Worm (Caenorhabditis elegans) whole organism, mixed stage, embryonic: ENCODE data around the gene sdz-33.

Experiments
- M03D4.4 ChIP-seq: sonication (generic microtip); optimal IDR thresholded peaks from 2 replicates; lab custom pipeline; 2017; ENCODE audit warnings: mild to moderate bottlenecking, missing genetic modification characterization, missing compliant biosample characterization
- bed-3 ChIP-seq: fragments of 200-800 bp; sonication (Bioruptor generic); optimal IDR thresholded peaks from 3 replicates; lab custom pipeline; 2018; ENCODE audit warnings: mild to moderate bottlenecking, missing genetic modification characterization, moderate library complexity, missing compliant biosample characterization
- blmp-1 ChIP-seq: fragments of 150-350 bp; optimal IDR thresholded peaks from 2 replicates; lab custom pipeline; 2014; ENCODE audit warnings: missing biosample characterization, missing genetic modification characterization
- ceh-39 ChIP-seq: fragments of 150-350 bp; optimal IDR thresholded peaks from 2 replicates; lab custom pipeline; 2014; ENCODE audit warnings: missing biosample characterization, missing genetic modification characterization
- ceh-43 ChIP-seq: fragments of 200-800 bp; sonication (Bioruptor generic); optimal IDR thresholded peaks from 2 replicates; lab custom pipeline; 2018; ENCODE audit warnings: mild to moderate bottlenecking, missing genetic modification characterization, moderate library complexity, missing compliant biosample characterization
- ceh-83 ChIP-seq: fragments of 200-800 bp; sonication (Bioruptor generic); optimal IDR thresholded peaks from 2 replicates; lab custom pipeline; 2018; ENCODE audit warnings: mild to moderate bottlenecking, missing genetic modification characterization, missing compliant biosample characterization
- ces-1 ChIP-seq: fragments of 150-350 bp; optimal IDR thresholded peaks from 2 replicates; lab custom pipeline; 2014; ENCODE audit warnings: missing biosample characterization, missing genetic modification reagents, missing genetic modification characterization
- cnd-1 ChIP-seq: fragments of 200-800 bp; sonication (Bioruptor generic); optimal IDR thresholded peaks from 2 replicates; lab custom pipeline; 2018; ENCODE audit warnings: mild to moderate bottlenecking, missing genetic modification characterization, missing compliant biosample characterization
- drap-1 ChIP-seq: fragments of 200-800 bp; sonication (Bioruptor generic); optimal IDR thresholded peaks from 3 replicates; lab custom pipeline; 2018; ENCODE audit warnings: mild to moderate bottlenecking, missing genetic modification characterization, missing compliant biosample characterization
- elt-1 ChIP-seq: sonication (generic microtip); optimal IDR thresholded peaks from 2 replicates; lab custom pipeline; 2017; ENCODE audit warnings: missing genetic modification characterization, mild to moderate bottlenecking, missing compliant biosample characterization, antibody characterized with exemption, moderate library complexity, borderline replicate concordance; ENCODE audit not compliant: insufficient read depth
- elt-3 ChIP-seq: fragments of 150-350 bp; optimal IDR thresholded peaks from 2 replicates; lab custom pipeline; 2014; ENCODE audit warnings: missing biosample characterization, missing genetic modification characterization
- flh-1 ChIP-seq: fragments of 200-800 bp; sonication (Bioruptor generic); optimal IDR thresholded peaks from 2 replicates; lab custom pipeline; 2018; ENCODE audit warnings: mild to moderate bottlenecking, missing genetic modification characterization, moderate library complexity, missing compliant biosample characterization
- ham-2 ChIP-seq: fragments of 200-800 bp; sonication (Bioruptor generic); optimal IDR thresholded peaks from 2 replicates; lab custom pipeline; 2018; ENCODE audit warnings: mild to moderate bottlenecking, missing genetic modification characterization, missing compliant biosample characterization
- hlh-1 ChIP-seq: fragments of 150-350 bp; optimal IDR thresholded peaks from 2 replicates; lab custom pipeline; 2014; ENCODE audit warnings: missing biosample characterization, missing genetic modification reagents, missing genetic modification characterization
- lin-13 ChIP-seq: fragments of 150-350 bp; optimal IDR thresholded peaks from 2 replicates; lab custom pipeline; 2014; ENCODE audit warnings: missing biosample characterization, missing genetic modification characterization
- lin-32 ChIP-seq: fragments of 200-800 bp; sonication (Bioruptor generic); optimal IDR thresholded peaks from 2 replicates; lab custom pipeline; 2018; ENCODE audit warnings: mild to moderate bottlenecking, missing genetic modification characterization, missing compliant biosample characterization
- lsy-2 ChIP-seq: fragments of 150-350 bp; optimal IDR thresholded peaks from 2 replicates; lab custom pipeline; 2014; ENCODE audit warnings: missing biosample characterization, missing genetic modification characterization
- mep-1 ChIP-seq: fragments of 150-350 bp; optimal IDR thresholded peaks from 2 replicates; lab custom pipeline; 2017; ENCODE audit warnings: missing biosample characterization, missing genetic modification reagents, missing genetic modification characterization, inconsistent platforms
- mls-2 ChIP-seq: sonication (generic microtip); optimal IDR thresholded peaks from 2 replicates; lab custom pipeline; 2016; ENCODE audit warnings: mild to moderate bottlenecking, missing genetic modification characterization, moderate library complexity, missing compliant biosample characterization
- nhr-12 ChIP-seq: fragments of 150-350 bp; optimal IDR thresholded peaks from 2 replicates; lab custom pipeline; 2014; ENCODE audit warnings: missing biosample characterization, missing genetic modification characterization
- nhr-2 ChIP-seq: fragments of 150-350 bp; optimal IDR thresholded peaks from 2 replicates; lab custom pipeline; 2014; ENCODE audit warnings: missing biosample characterization, missing genetic modification characterization
- nhr-28 ChIP-seq: fragments of 150-350 bp; optimal IDR thresholded peaks from 2 replicates; lab custom pipeline; 2014; ENCODE audit warnings: missing biosample characterization, missing genetic modification characterization
- nhr-76 ChIP-seq: sonication (generic microtip); optimal IDR thresholded peaks from 2 replicates; lab custom pipeline; 2017; ENCODE audit warnings: missing biosample characterization, missing genetic modification characterization
- pha-4 ChIP-seq: fragments of 150-350 bp; optimal IDR thresholded peaks from 2 replicates; lab custom pipeline; 2018; ENCODE audit warnings: missing biosample characterization, missing genetic modification reagents, missing genetic modification characterization
- sem-2 ChIP-seq: fragments of 200-800 bp; sonication (Bioruptor generic); optimal IDR thresholded peaks from 2 replicates; lab custom pipeline; 2018; ENCODE audit warnings: mild to moderate bottlenecking, missing genetic modification characterization, missing compliant biosample characterization
- snpc-4 ChIP-seq: fragments of 150-350 bp; optimal IDR thresholded peaks from 2 replicates; lab custom pipeline; 2014; ENCODE audit warnings: missing biosample characterization, missing genetic modification characterization
- sptf-1 ChIP-seq: sonication (generic microtip); optimal IDR thresholded peaks from 2 replicates; lab custom pipeline; 2017; ENCODE audit warnings: mild to moderate bottlenecking, missing genetic modification characterization, moderate library complexity, missing compliant biosample characterization
- unc-120 ChIP-seq: sonication (generic microtip); optimal IDR thresholded peaks from 2 replicates; lab custom pipeline; 2017; ENCODE audit warnings: missing genetic modification characterization, missing compliant biosample characterization; ENCODE audit not compliant: poor library complexity, severe bottlenecking
- unc-39 ChIP-seq: fragments of 150-350 bp; optimal IDR thresholded peaks from 2 replicates; lab custom pipeline; 2014; ENCODE audit warnings: missing biosample characterization, missing genetic modification characterization
- unc-62 ChIP-seq: fragments of 150-350 bp; optimal IDR thresholded peaks from 2 replicates; lab custom pipeline; 2014; ENCODE audit warnings: missing biosample characterization, missing genetic modification reagents, missing genetic modification characterization
- zip-8 ChIP-seq: fragments of 150-350 bp; optimal IDR thresholded peaks from 2 replicates; lab custom pipeline; 2014; ENCODE audit warnings: missing biosample characterization, missing genetic modification characterization
- ztf-11 ChIP-seq: fragments of 150-350 bp; optimal IDR thresholded peaks from 2 replicates; lab custom pipeline; 2014; ENCODE audit warnings: missing biosample characterization, missing genetic modification characterization

Gene sdz-33

DNA sequence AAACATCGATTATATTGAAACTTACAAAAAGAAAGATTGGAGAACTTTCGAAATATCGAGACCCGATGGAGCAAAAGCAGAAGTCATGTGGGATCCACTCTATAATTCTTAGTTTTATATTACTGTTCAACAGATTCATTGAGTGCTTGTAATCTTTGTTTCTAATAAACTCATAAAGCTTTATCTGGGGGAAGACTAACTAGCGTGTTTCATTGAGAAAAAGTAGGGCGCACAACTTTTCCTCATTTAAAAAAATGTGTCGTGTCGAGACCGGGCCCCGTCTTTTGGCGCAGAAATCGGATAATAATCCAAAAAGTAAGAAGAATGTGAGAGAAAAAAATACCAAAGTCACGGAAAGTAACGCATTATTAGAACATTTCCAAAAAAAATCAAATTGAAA, 2.5 kb downstream of the sdz-33 start, which contains the start of gene faah-4:
Gene faah-4, minus strand, starts transcription at position 101 of the 400 bp plus-strand sequence.
- TF ChIP-seq elt-1 (no peak), ztf-11 (tag; lab: Kevin White, UChicago) (no peak), pha-4 (tag; lab: Kevin White, UChicago) (no peak), unc-120 (tag; lab: Kevin White, UChicago) (no peak), nhr-2 (tag; lab: Kevin White, UChicago) (no peak), ham-2 (GFP tag; lab: Kevin White, UChicago) (no peak), cnd-1 (no peak), lin-13 (no peak), zip-8 (tag; lab: Kevin White, UChicago) (no peak), ceh-39 (tag; lab: Kevin White, UChicago) (no peak), M03D4.4 (tag; lab: Kevin White, UChicago) (no peak), blmp-1 (no peak)

- TF ChIP-seq elt-3 (tag; lab: Kevin White, UChicago): no peak
- TF ChIP-seq mep-1 (tag; lab: Kevin White, UChicago): no peak
- no peak for TF ChIP-seq nhr-12 (tag; lab: Kevin White, UChicago)
- no peak for TF ChIP-seq ham-2 (GFP tag; lab: Kevin White, UChicago)
- no peak for TF ChIP-seq blmp-1
- TF ChIP-seq bed-3 (GFP tag; lab: Kevin White, UChicago): no peak
- TF ChIP-seq ztf-11 (tag; lab: Kevin White, UChicago): no peak
- no peak for TF ChIP-seq ceh-83
- TF ChIP-seq M03D4.4 (tag; lab: Kevin White, UChicago): no peak
- no peak for TF ChIP-seq unc-62 (GFP tag; lab: Kevin White, UChicago)
- TF ChIP-seq nhr-76 (tag; lab: Kevin White, UChicago): no peak
- TF ChIP-seq drap-1 (GFP tag; lab: Kevin White, UChicago): no peak
- TF ChIP-seq cnd-1: no peak
- no peak for TF ChIP-seq sem-2 (GFP tag; lab: Kevin White, UChicago)
- no peak for TF ChIP-seq flh-1 (GFP tag; lab: Kevin White, UChicago)
- TF ChIP-seq ceh-43 (GFP tag; lab: Kevin White, UChicago): no peak
- TF ChIP-seq snpc-4 (tag; lab: Kevin White, UChicago): no peak
These were observed 6.9 kb downstream of the sdz-33 start, which contains the start of gene Y56A3A.16 for ce11 chrIII:11914220-11914619. Gene Y56A3A.16 (minus strand): TSS chrIII:11914320.

ce11 chrIII:11915666-11916065, 8.4 kb downstream of the sdz-33 start, which contains the start of the genes ndab-1 and npp-16:
Gene ndab-1 (minus strand): TSS chrIII:11915712.
Gene npp-16 (plus strand): TSS chrIII:11915928.
- TF ChIP-seq drap-1 (GFP tag; lab: Kevin White, UChicago): no peak
- TF ChIP-seq ceh-39 (tag; lab: Kevin White, UChicago): no peak
- TF ChIP-seq unc-120 (tag; lab: Kevin White, UChicago): no peak
- no peak for TF ChIP-seq lsy-2 (tag; lab: Kevin White, UChicago)
- no peak for TF ChIP-seq unc-62 (GFP tag; lab: Kevin White, UChicago)
- no peak for TF ChIP-seq nhr-28 (tag; lab: Kevin White, UChicago)
- no peak for TF ChIP-seq unc-39 (tag; lab: Kevin White, UChicago)
- TF ChIP-seq bed-3 (GFP tag; lab: Kevin White, UChicago): no peak
- no peak for TF ChIP-seq cnd-1
- TF ChIP-seq flh-1 (GFP tag; lab: Kevin White, UChicago): no peak
- no peak for TF ChIP-seq hlh-1 (tag; lab: Kevin White, UChicago)
- TF ChIP-seq zip-8 (tag; lab: Kevin White, UChicago): no peak
- peak; percentile 39 for TF ChIP-seq M03D4.4 (tag; lab: Kevin White, UChicago)
- TF ChIP-seq sptf-1 (tag; lab: Kevin White, UChicago): no peak
- TF ChIP-seq ham-2 (GFP tag; lab: Kevin White, UChicago): no peak
- TF ChIP-seq ces-1: peak; percentile 42
- TF ChIP-seq snpc-4 (tag; lab: Kevin White, UChicago): no peak

ce11 chrIII:11916260-11916659, 9.0 kb downstream of the sdz-33 start:
- TF ChIP-seq lin-32 (GFP tag; lab: Kevin White, UChicago): no peak
- TF ChIP-seq bed-3 (GFP tag; lab: Kevin White, UChicago): no peak
- TF ChIP-seq mls-2: no peak
- TF ChIP-seq nhr-76 (tag; lab: Kevin White, UChicago): no peak
- TF ChIP-seq elt-1: no peak
- no peak for TF ChIP-seq flh-1 (GFP tag; lab: Kevin White, UChicago)
- no peak for TF ChIP-seq drap-1 (GFP tag; lab: Kevin White, UChicago)
- TF ChIP-seq lsy-2 (tag; lab: Kevin White, UChicago): no peak
